Fruit fly (Drosophila melanogaster): ENCODE data around the gene norpA.

The norpA gene

dm6 chrX:4411405-4411993, 89.1 kb downstream of the norpA start (continued):
- no peak for TF ChIP-seq CG2875 (GFP tag; optimal IDR thresholded peaks at IDR 0.05)
- no peak for TF ChIP-seq CG2202 (tag; optimal IDR thresholded peaks at IDR 0.05)
- TF ChIP-seq CG3726 (GFP tag; IDR thresholded peaks at IDR 0.05): no peak
- no peak for TF ChIP-seq gfzf (GFP tag; optimal IDR thresholded peaks at IDR 0.05)
- no peak for TF ChIP-seq wdn (GFP tag; IDR thresholded peaks at IDR 0.05)
- TF ChIP-seq CG10209 (GFP tag; optimal IDR thresholded peaks at IDR 0.05): no peak
- no peak for TF ChIP-seq CG7556 (GFP tag; optimal IDR thresholded peaks at IDR 0.05)
- TF ChIP-seq Pdp1 (GFP tag; optimal IDR thresholded peaks at IDR 0.05): no peak
- TF ChIP-seq CG1529 (GFP tag; optimal IDR thresholded peaks at IDR 0.05): no peak
- TF ChIP-seq B-H2 (GFP tag; optimal IDR thresholded peaks at IDR 0.05): no peak
- no peak for TF ChIP-seq CG6854 (GFP tag; optimal IDR thresholded peaks at IDR 0.05)
- TF ChIP-seq Lhr (GFP tag; optimal IDR thresholded peaks at IDR 0.05): no peak
- TF ChIP-seq CG5953 (GFP tag; IDR thresholded peaks at IDR 0.05): no peak
- no peak for TF ChIP-seq toy (GFP tag; IDR thresholded peaks at IDR 0.05)
- no peak for TF ChIP-seq CG14667 (GFP tag; IDR thresholded peaks at IDR 0.05)
- no peak for TF ChIP-seq gcm2 (GFP tag; optimal IDR thresholded peaks at IDR 0.05)
- TF ChIP-seq tgo (GFP tag; IDR thresholded peaks at IDR 0.05): no peak
- TF ChIP-seq Nf-YB (GFP tag; optimal IDR thresholded peaks at IDR 0.05): peak; percentile 96
- no peak for TF ChIP-seq ara (GFP tag; IDR thresholded peaks at IDR 0.05)
- no peak for TF ChIP-seq crc (GFP tag; optimal IDR thresholded peaks at IDR 0.05)
- TF ChIP-seq da (GFP tag; optimal IDR thresholded peaks at IDR 0.05): no peak
- no peak for TF ChIP-seq Poxn (GFP tag; IDR thresholded peaks at IDR 0.05)
- TF ChIP-seq CG3407 (GFP tag; optimal IDR thresholded peaks at IDR 0.05): no peak
- no peak for TF ChIP-seq zf30C (GFP tag; optimal IDR thresholded peaks at IDR 0.05)
- TF ChIP-seq HLHmδ (GFP tag; optimal IDR thresholded peaks at IDR 0.05): no peak
- TF ChIP-seq sna (GFP tag; IDR thresholded peaks at IDR 0.05; ENCODE audit: partially characterized antibody): 0 out of 2 replicates have a peak, but pooled peaks have one; percentile 23
- TF ChIP-seq tup (GFP tag; optimal IDR thresholded peaks at IDR 0.05): no peak
- TF ChIP-seq Asciz (GFP tag; optimal IDR thresholded peaks at IDR 0.05): no peak
- no peak for TF ChIP-seq Xbp1 (GFP tag; optimal IDR thresholded peaks at IDR 0.05)
- peak; percentile 9 for TF ChIP-seq gsb-n (tag; optimal IDR thresholded peaks at IDR 0.05)
- no peak for TF ChIP-seq CG34376 (GFP tag; optimal IDR thresholded peaks at IDR 0.05)
- no peak for TF ChIP-seq scrt (GFP tag; optimal IDR thresholded peaks at IDR 0.05)
- no peak for TF ChIP-seq CG4854 (GFP tag; optimal IDR thresholded peaks at IDR 0.05)

- TF ChIP-seq z (GFP tag; IDR thresholded peaks at IDR 0.05) (peak; percentile 97), CG13624 (GFP tag; optimal IDR thresholded peaks at IDR 0.05) (no peak), Asciz (GFP tag; optimal IDR thresholded peaks at IDR 0.05) (no peak), ash1 (GFP tag; optimal IDR thresholded peaks at IDR 0.05) (no peak), psq (GFP tag; optimal IDR thresholded peaks at IDR 0.05) (no peak), cg (GFP tag; optimal IDR thresholded peaks at IDR 0.05) (peak; percentile 72), Sry-β (GFP tag; optimal IDR thresholded peaks at IDR 0.05) (no peak), Poxn (GFP tag; IDR thresholded peaks at IDR 0.05) (no peak), Ptx1 (GFP tag; IDR thresholded peaks at IDR 0.05) (no peak), CG6765 (GFP tag; optimal IDR thresholded peaks at IDR 0.05) (no peak), nmo (GFP tag; optimal IDR thresholded peaks at IDR 0.05) (no peak), Rx (GFP tag; IDR thresholded peaks at IDR 0.05) (no peak), CG7745 (tag; optimal IDR thresholded peaks at IDR 0.05) (no peak), vfl (GFP tag; optimal IDR thresholded peaks at IDR 0.05) (no peak), Nf-YC (tag; optimal IDR thresholded peaks at IDR 0.05) (peak; percentile 31), CG3726 (GFP tag; IDR thresholded peaks at IDR 0.05) (no peak), CG10654 (GFP tag; optimal IDR thresholded peaks at IDR 0.05) (no peak), lbe (GFP tag; optimal IDR thresholded peaks at IDR 0.05) (no peak), chinmo (GFP tag; IDR thresholded peaks at IDR 0.05; ENCODE audit: partially characterized antibody) (0 out of 4 replicates have a peak, but pooled peaks have one; percentile 25), CG10431 (GFP tag; optimal IDR thresholded peaks at IDR 0.05) (no peak), Drgx (GFP tag; IDR thresholded peaks at IDR 0.05) (no peak), CG12219 (GFP tag; optimal IDR thresholded peaks at IDR 0.05) (no peak)
These were observed 90.1 kb downstream of the norpA start, which contains the start of gene bi for dm6 chrX:4412546-4412945. TSS of gene bi (plus strand) at chrX:4412856.

Measured in whole organism, embryonic.